Fruit fly (Drosophila melanogaster) whole organism, wandering third instar larva: ENCODE results near the gene LManI.

Experiments used
- Abd-B ChIP-seq: fragments of >200 bp; optimal IDR thresholded peaks from 2 replicates; lab custom pipeline; 2017; ENCODE audit warnings: missing biosample characterization, missing genetic modification characterization
- CG32264 ChIP-seq: fragments of 200-800 bp; sonication (Bioruptor generic); optimal IDR thresholded peaks from 2 replicates; lab custom pipeline; 2016; ENCODE audit warnings: missing biosample characterization, missing genetic modification characterization
- CG9705 ChIP-seq: fragments of 200-800 bp; sonication (Bioruptor generic); optimal IDR thresholded peaks from 2 replicates; lab custom pipeline; 2018; ENCODE audit warnings: missing biosample characterization, mild to moderate bottlenecking, missing genetic modification characterization
- CrebA ChIP-seq: fragments of 200-800 bp; sonication (Bioruptor generic); optimal IDR thresholded peaks from 2 replicates; lab custom pipeline; 2016; ENCODE audit warnings: missing biosample characterization, mild to moderate bottlenecking, missing genetic modification characterization, borderline replicate concordance
- Dfd ChIP-seq: fragments of >200 bp; optimal IDR thresholded peaks from 2 replicates; lab custom pipeline; 2017; ENCODE audit warnings: missing biosample characterization, missing genetic modification characterization
- GATAd ChIP-seq: sonication (Bioruptor generic); optimal IDR thresholded peaks from 2 replicates; lab custom pipeline; 2016; ENCODE audit warnings: missing biosample characterization, missing genetic modification characterization
- HLH106 ChIP-seq: fragments of 200-800 bp; optimal IDR thresholded peaks from 3 replicates; lab custom pipeline; 2019; ENCODE audit warnings: missing biosample characterization, mild to moderate bottlenecking, missing genetic modification characterization, moderate library complexity
- Hnf4 ChIP-seq: fragments of 200-800 bp; sonication (Bioruptor generic); optimal IDR thresholded peaks from 2 replicates; lab custom pipeline; 2016; ENCODE audit warnings: missing biosample characterization, mild to moderate bottlenecking, missing genetic modification characterization
- Hr78 ChIP-seq: fragments of >200 bp; optimal IDR thresholded peaks from 2 replicates; lab custom pipeline; 2017; ENCODE audit warnings: missing biosample characterization, missing genetic modification characterization
- Hr83 ChIP-seq: fragments of 200-300 bp; sonication (Bioruptor generic); optimal IDR thresholded peaks from 2 replicates; lab custom pipeline; 2016; ENCODE audit warnings: missing biosample characterization, mild to moderate bottlenecking, missing genetic modification characterization, moderate library complexity; ENCODE audit not compliant: poor library complexity, severe bottlenecking
- Jra ChIP-seq: sonication (Bioruptor generic); optimal IDR thresholded peaks from 2 replicates; lab custom pipeline; 2016; ENCODE audit warnings: missing biosample characterization, missing genetic modification characterization
- Mio ChIP-seq: sonication (Bioruptor generic); optimal IDR thresholded peaks from 2 replicates; lab custom pipeline; 2016; ENCODE audit warnings: missing biosample characterization, missing genetic modification characterization
- OdsH ChIP-seq: fragments of 200-800 bp; sonication (Bioruptor generic); optimal IDR thresholded peaks from 2 replicates; lab custom pipeline; 2016; ENCODE audit warnings: missing biosample characterization, mild to moderate bottlenecking, missing genetic modification characterization
- Rel ChIP-seq, 2 experiments: fragments of 200-800 bp; sonication (Bioruptor generic) in 1 of 2; optimal IDR thresholded peaks; 2 replicates in 1 of 2; 3 replicates in 1 of 2; lab custom pipeline; 2016 to 2019; ENCODE audit warnings: mild to moderate bottlenecking in 2 of 2, missing biosample characterization in 2 of 2, missing genetic modification characterization in 2 of 2, moderate library complexity in 1 of 2
- Sp1 ChIP-seq: fragments of 200-800 bp; sonication (Bioruptor generic); optimal IDR thresholded peaks from 3 replicates; lab custom pipeline; 2019; ENCODE audit warnings: missing biosample characterization, mild to moderate bottlenecking, missing genetic modification characterization, moderate library complexity
- brk ChIP-seq: fragments of 200-800 bp; sonication (Bioruptor generic); optimal IDR thresholded peaks from 2 replicates; lab custom pipeline; 2016; ENCODE audit warnings: missing biosample characterization, mild to moderate bottlenecking, missing genetic modification characterization
- dsf ChIP-seq: sonication (Bioruptor generic); optimal IDR thresholded peaks from 2 replicates; lab custom pipeline; 2016; ENCODE audit warnings: missing biosample characterization, missing genetic modification characterization, borderline replicate concordance
- ey ChIP-seq: fragments of 200-800 bp; sonication (Bioruptor generic); optimal IDR thresholded peaks from 2 replicates; lab custom pipeline; 2016; ENCODE audit warnings: missing biosample characterization, missing genetic modification characterization
- foxo ChIP-seq, 2 experiments: fragments of 200-800 bp; sonication (Bioruptor generic); optimal IDR thresholded peaks; 2 replicates in 1 of 2; 3 replicates in 1 of 2; lab custom pipeline; 2016 to 2017; ENCODE audit warnings: missing biosample characterization in 2 of 2, missing genetic modification characterization in 2 of 2
- fru ChIP-seq: fragments of 200-800 bp; sonication (Bioruptor generic); optimal IDR thresholded peaks from 3 replicates; lab custom pipeline; 2016; ENCODE audit warnings: missing biosample characterization, mild to moderate bottlenecking, missing genetic modification characterization
- jim ChIP-seq: fragments of 175-275, 200-325 bp; sonication (Bioruptor generic); optimal IDR thresholded peaks from 2 replicates; lab custom pipeline; 2016; ENCODE audit warnings: missing biosample characterization, mild to moderate bottlenecking, missing genetic modification characterization
- lola ChIP-seq: fragments of >200 bp; optimal IDR thresholded peaks from 2 replicates; lab custom pipeline; 2017; ENCODE audit warnings: missing biosample characterization, missing genetic modification characterization
- pan ChIP-seq: fragments of >200 bp; optimal IDR thresholded peaks from 2 replicates; lab custom pipeline; 2017
- psq ChIP-seq: fragments of 200-800 bp; sonication (Bioruptor generic); optimal IDR thresholded peaks from 3 replicates; lab custom pipeline; 2017; ENCODE audit warnings: missing biosample characterization, mild to moderate bottlenecking, missing genetic modification characterization, moderate library complexity
- rgr ChIP-seq: fragments of 200-800 bp; sonication (Bioruptor generic); optimal IDR thresholded peaks from 3 replicates; lab custom pipeline; 2016; ENCODE audit warnings: missing biosample characterization, mild to moderate bottlenecking, missing genetic modification characterization
- sage ChIP-seq: fragments of 200-800 bp; sonication (Bioruptor generic); optimal IDR thresholded peaks from 2 replicates; lab custom pipeline; 2016; ENCODE audit warnings: missing biosample characterization, mild to moderate bottlenecking, missing genetic modification characterization
- sv ChIP-seq: fragments of 200-800 bp; sonication (Bioruptor generic); optimal IDR thresholded peaks from 3 replicates; lab custom pipeline; 2016; ENCODE audit warnings: missing biosample characterization, missing genetic modification characterization
- tai ChIP-seq: sonication (Bioruptor generic); optimal IDR thresholded peaks from 2 replicates; lab custom pipeline; 2016; ENCODE audit warnings: missing biosample characterization, missing genetic modification characterization
- woc ChIP-seq: sonication (Bioruptor generic); optimal IDR thresholded peaks from 2 replicates; lab custom pipeline; 2016; ENCODE audit warnings: missing biosample characterization, mild to moderate bottlenecking, missing genetic modification characterization

LManI gene

DNA sequence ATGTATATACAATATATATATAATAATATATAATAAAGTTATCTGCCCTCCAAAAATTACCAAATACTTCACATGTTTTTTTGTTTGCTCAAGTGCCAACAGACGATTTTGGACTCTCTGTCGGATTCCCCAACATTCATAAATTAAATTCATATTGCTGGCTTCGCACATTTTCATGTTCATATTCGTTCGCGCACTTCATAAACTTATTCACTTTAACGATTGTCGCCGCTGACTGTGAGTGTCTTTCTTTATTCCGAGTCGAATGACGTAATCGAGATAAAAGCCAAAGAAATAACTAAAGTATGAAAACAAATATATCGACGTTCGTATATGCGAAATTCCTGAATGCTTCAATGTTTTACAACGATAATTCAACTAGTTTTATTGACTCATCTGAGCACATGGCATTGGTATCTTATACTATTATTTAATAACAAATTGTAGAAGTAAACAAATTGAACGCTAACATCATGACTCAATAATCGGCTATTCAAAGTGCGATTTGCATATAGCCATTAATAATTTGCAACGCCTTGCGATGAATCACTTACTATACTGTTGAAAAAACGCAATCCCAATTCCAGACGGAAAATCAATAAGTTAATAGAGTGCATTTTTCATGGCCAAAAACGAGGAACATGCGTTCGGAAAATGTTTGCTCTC lies 43.4 kb upstream of the LManI start:
- no peak for TF ChIP-seq ey (GFP tag; lab: Kevin White, UChicago)
- no peak for TF ChIP-seq Hnf4 (GFP tag; lab: Kevin White, UChicago)
- no peak for TF ChIP-seq dsf (GFP tag; lab: Kevin White, UChicago)
- no peak for TF ChIP-seq psq (GFP tag; lab: Kevin White, UChicago)
- peak; percentile 6 for TF ChIP-seq Rel (GFP tag; optimal IDR thresholded peaks at IDR 0.05; lab: Kevin White, UChicago)
- TF ChIP-seq Rel (tag; optimal IDR thresholded peaks at IDR 0.05; lab: Kevin White, UChicago) = peak; percentile 78

DNA sequence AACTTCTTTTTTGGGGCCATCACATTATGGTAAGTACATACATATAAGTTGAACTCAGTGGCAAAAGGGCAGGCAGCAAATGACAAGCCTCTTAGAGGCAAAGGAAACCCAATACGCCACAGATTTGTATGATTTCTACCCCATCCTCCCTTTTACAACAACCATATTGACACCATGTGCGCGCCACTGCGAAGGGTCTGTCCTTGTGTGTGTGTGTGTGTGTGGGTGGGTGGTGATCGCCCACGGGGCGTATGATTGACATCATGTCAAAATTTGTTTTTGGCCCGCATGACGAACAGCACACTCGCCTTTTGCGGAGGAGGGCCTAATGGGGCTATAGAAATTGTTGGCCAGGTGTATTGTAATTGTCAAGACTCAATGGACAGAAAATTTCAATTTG lies 42.6 kb upstream of the LManI start:
- TF ChIP-seq Jra (GFP tag; lab: Kevin White, UChicago) = no peak
- no peak for TF ChIP-seq foxo (GFP tag; optimal IDR thresholded peaks at IDR 0.05; lab: Kevin White, UChicago)
- no peak for TF ChIP-seq sv (GFP tag; lab: Kevin White, UChicago)
- TF ChIP-seq Abd-B (GFP tag; lab: Kevin White, UChicago) = no peak
- TF ChIP-seq lola = no peak
- no peak for TF ChIP-seq dsf (GFP tag; lab: Kevin White, UChicago)
- TF ChIP-seq psq (GFP tag; lab: Kevin White, UChicago) = no peak

dm6 chr2L:10497106-10497800 lies 40.2 kb upstream of the LManI start:
- no peak for TF ChIP-seq CG9705 (GFP tag; lab: Kevin White, UChicago)
- TF ChIP-seq dsf (GFP tag; lab: Kevin White, UChicago) = no peak
- TF ChIP-seq brk (GFP tag; lab: Kevin White, UChicago) = no peak
- TF ChIP-seq Abd-B (GFP tag; lab: Kevin White, UChicago) = no peak
- no peak for TF ChIP-seq ey (GFP tag; lab: Kevin White, UChicago)
- TF ChIP-seq foxo (GFP tag; optimal IDR thresholded peaks at IDR 0.05; lab: Kevin White, UChicago) = no peak
- TF ChIP-seq HLH106 = no peak
- TF ChIP-seq jim (GFP tag; lab: Kevin White, UChicago) = no peak
- no peak for TF ChIP-seq OdsH (GFP tag; lab: Kevin White, UChicago)
- no peak for TF ChIP-seq Hr83 (GFP tag; lab: Kevin White, UChicago)
- no peak for TF ChIP-seq woc (GFP tag; lab: Kevin White, UChicago)
- no peak for TF ChIP-seq fru (GFP tag; lab: Kevin White, UChicago)
- TF ChIP-seq CrebA = no peak
- TF ChIP-seq sage (GFP tag; lab: Kevin White, UChicago) = no peak
- no peak for TF ChIP-seq tai (GFP tag; lab: Kevin White, UChicago)
- TF ChIP-seq rgr (GFP tag; lab: Kevin White, UChicago) = no peak
- no peak for TF ChIP-seq CG32264 (GFP tag; lab: Kevin White, UChicago)
- TF ChIP-seq GATAd (GFP tag; lab: Kevin White, UChicago) = no peak
- no peak for TF ChIP-seq Sp1 (GFP tag; lab: Kevin White, UChicago)
- TF ChIP-seq pan = no peak

DNA sequence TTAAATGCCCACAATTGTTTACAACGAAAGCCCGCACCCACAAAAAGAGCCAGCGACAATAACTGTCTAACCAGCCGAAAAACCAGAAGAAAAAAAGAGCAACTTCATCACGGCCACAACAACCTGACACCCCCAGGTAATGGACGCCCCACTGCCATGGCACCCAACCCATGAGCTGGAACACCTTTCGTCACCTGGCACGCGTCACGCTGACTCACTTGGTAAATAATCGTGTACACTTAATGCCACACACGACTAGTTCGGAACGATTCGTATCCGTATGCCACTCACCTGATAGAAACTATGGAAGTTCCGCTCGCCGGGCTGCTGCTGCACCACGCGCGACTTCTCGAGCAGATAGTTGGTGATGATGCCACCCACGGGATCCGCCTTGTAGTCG lies 39.3 kb upstream of the LManI start:
- TF ChIP-seq Hr83 (GFP tag; lab: Kevin White, UChicago) (no peak), Mio (GFP tag; lab: Kevin White, UChicago) (no peak), rgr (GFP tag; lab: Kevin White, UChicago) (no peak), woc (GFP tag; lab: Kevin White, UChicago) (no peak), Hnf4 (GFP tag; lab: Kevin White, UChicago) (no peak), Dfd (no peak), sv (GFP tag; lab: Kevin White, UChicago) (no peak), dsf (GFP tag; lab: Kevin White, UChicago) (no peak), jim (GFP tag; lab: Kevin White, UChicago) (no peak), Hr78 (GFP tag; lab: Kevin White, UChicago) (no peak), Sp1 (GFP tag; lab: Kevin White, UChicago) (no peak), foxo (GFP tag; optimal IDR thresholded peaks at IDR 0.05; lab: Kevin White, UChicago) (no peak)
